Fruit fly (Drosophila melanogaster) whole organism, wandering third instar larva: ENCODE measurements around the gene CG12783.

Experiments used
- CG32264 ChIP-seq: fragments of 200-800 bp; sonication (Bioruptor generic); optimal IDR thresholded peaks from 2 replicates; lab custom pipeline; 2016; ENCODE audit warnings: missing biosample characterization, missing genetic modification characterization
- CG9705 ChIP-seq: fragments of 200-800 bp; sonication (Bioruptor generic); optimal IDR thresholded peaks from 2 replicates; lab custom pipeline; 2018; ENCODE audit warnings: missing biosample characterization, mild to moderate bottlenecking, missing genetic modification characterization
- CrebA ChIP-seq: fragments of 200-800 bp; sonication (Bioruptor generic); optimal IDR thresholded peaks from 2 replicates; lab custom pipeline; 2016; ENCODE audit warnings: missing biosample characterization, mild to moderate bottlenecking, missing genetic modification characterization, borderline replicate concordance
- Dfd ChIP-seq: fragments of >200 bp; optimal IDR thresholded peaks from 2 replicates; lab custom pipeline; 2017; ENCODE audit warnings: missing biosample characterization, missing genetic modification characterization
- Dif ChIP-seq: fragments of 200-275, 200-300 bp; sonication (Bioruptor generic); optimal IDR thresholded peaks from 2 replicates; lab custom pipeline; 2018; ENCODE audit warnings: missing biosample characterization, missing genetic modification characterization; ENCODE audit not compliant: partially characterized antibody
- GATAd ChIP-seq: sonication (Bioruptor generic); optimal IDR thresholded peaks from 2 replicates; lab custom pipeline; 2016; ENCODE audit warnings: missing biosample characterization, missing genetic modification characterization
- Hnf4 ChIP-seq: fragments of 200-800 bp; sonication (Bioruptor generic); optimal IDR thresholded peaks from 2 replicates; lab custom pipeline; 2016; ENCODE audit warnings: missing biosample characterization, mild to moderate bottlenecking, missing genetic modification characterization
- Hr83 ChIP-seq: fragments of 200-300 bp; sonication (Bioruptor generic); optimal IDR thresholded peaks from 2 replicates; lab custom pipeline; 2016; ENCODE audit warnings: missing biosample characterization, mild to moderate bottlenecking, missing genetic modification characterization, moderate library complexity; ENCODE audit not compliant: poor library complexity, severe bottlenecking
- Jra ChIP-seq: sonication (Bioruptor generic); optimal IDR thresholded peaks from 2 replicates; lab custom pipeline; 2016; ENCODE audit warnings: missing biosample characterization, missing genetic modification characterization
- Mio ChIP-seq: sonication (Bioruptor generic); optimal IDR thresholded peaks from 2 replicates; lab custom pipeline; 2016; ENCODE audit warnings: missing biosample characterization, missing genetic modification characterization
- N ChIP-seq: fragments of >200 bp; optimal IDR thresholded peaks from 2 replicates; lab custom pipeline; 2018; ENCODE audit warnings: missing biosample characterization, missing external identifiers, missing genetic modification characterization
- Sp1 ChIP-seq: fragments of 200-800 bp; sonication (Bioruptor generic); optimal IDR thresholded peaks from 3 replicates; lab custom pipeline; 2019; ENCODE audit warnings: missing biosample characterization, mild to moderate bottlenecking, missing genetic modification characterization, moderate library complexity
- Vsx2 ChIP-seq: fragments of 200-300, 225-300 bp; sonication (Bioruptor generic); optimal IDR thresholded peaks from 2 replicates; lab custom pipeline; 2018; ENCODE audit warnings: missing biosample characterization, missing genetic modification characterization; ENCODE audit not compliant: partially characterized antibody
- br ChIP-seq: fragments of 200-800 bp; sonication (Bioruptor generic); optimal IDR thresholded peaks from 2 replicates; lab custom pipeline; 2016; ENCODE audit warnings: missing biosample characterization, missing genetic modification characterization
- brk ChIP-seq: fragments of 200-800 bp; sonication (Bioruptor generic); optimal IDR thresholded peaks from 2 replicates; lab custom pipeline; 2016; ENCODE audit warnings: missing biosample characterization, mild to moderate bottlenecking, missing genetic modification characterization
- dl ChIP-seq, 2 experiments: fragments of 175-275, 200-275 bp in 1 of 2; fragments of 200-275 bp in 1 of 2; sonication (Bioruptor generic); optimal IDR thresholded peaks; lab custom pipeline; 2018; ENCODE audit warnings: mild to moderate bottlenecking in 2 of 2, missing biosample characterization in 2 of 2, missing genetic modification characterization in 2 of 2, moderate library complexity in 2 of 2; ENCODE audit not compliant: partially characterized antibody in 2 of 2, insufficient read depth in 1 of 2
- dmrt93B ChIP-seq: fragments of 200-800 bp; sonication (Bioruptor generic); optimal IDR thresholded peaks from 2 replicates; lab custom pipeline; 2018; ENCODE audit warnings: missing biosample characterization, mild to moderate bottlenecking, missing genetic modification characterization
- dsf ChIP-seq: sonication (Bioruptor generic); optimal IDR thresholded peaks from 2 replicates; lab custom pipeline; 2016; ENCODE audit warnings: missing biosample characterization, missing genetic modification characterization, borderline replicate concordance
- ey ChIP-seq: fragments of 200-800 bp; sonication (Bioruptor generic); optimal IDR thresholded peaks from 2 replicates; lab custom pipeline; 2016; ENCODE audit warnings: missing biosample characterization, missing genetic modification characterization
- foxo ChIP-seq, 2 experiments: fragments of 200-800 bp; sonication (Bioruptor generic); optimal IDR thresholded peaks; 2 replicates in 1 of 2; 3 replicates in 1 of 2; lab custom pipeline; 2016 to 2017; ENCODE audit warnings: missing biosample characterization in 2 of 2, missing genetic modification characterization in 2 of 2
- fru ChIP-seq: fragments of 200-800 bp; sonication (Bioruptor generic); optimal IDR thresholded peaks from 3 replicates; lab custom pipeline; 2016; ENCODE audit warnings: missing biosample characterization, mild to moderate bottlenecking, missing genetic modification characterization
- h ChIP-seq: fragments of 200-800 bp; sonication (Bioruptor generic); optimal IDR thresholded peaks from 3 replicates; lab custom pipeline; 2016; ENCODE audit warnings: missing biosample characterization, mild to moderate bottlenecking, missing genetic modification characterization
- jim ChIP-seq: fragments of 175-275, 200-325 bp; sonication (Bioruptor generic); optimal IDR thresholded peaks from 2 replicates; lab custom pipeline; 2016; ENCODE audit warnings: missing biosample characterization, mild to moderate bottlenecking, missing genetic modification characterization
- lola ChIP-seq: fragments of >200 bp; optimal IDR thresholded peaks from 2 replicates; lab custom pipeline; 2017; ENCODE audit warnings: missing biosample characterization, missing genetic modification characterization
- pan ChIP-seq: fragments of >200 bp; optimal IDR thresholded peaks from 2 replicates; lab custom pipeline; 2017
- psq ChIP-seq: fragments of 200-800 bp; sonication (Bioruptor generic); optimal IDR thresholded peaks from 3 replicates; lab custom pipeline; 2017; ENCODE audit warnings: missing biosample characterization, mild to moderate bottlenecking, missing genetic modification characterization, moderate library complexity
- rgr ChIP-seq: fragments of 200-800 bp; sonication (Bioruptor generic); optimal IDR thresholded peaks from 3 replicates; lab custom pipeline; 2016; ENCODE audit warnings: missing biosample characterization, mild to moderate bottlenecking, missing genetic modification characterization
- sage ChIP-seq: fragments of 200-800 bp; sonication (Bioruptor generic); optimal IDR thresholded peaks from 2 replicates; lab custom pipeline; 2016; ENCODE audit warnings: missing biosample characterization, mild to moderate bottlenecking, missing genetic modification characterization
- sv ChIP-seq: fragments of 200-800 bp; sonication (Bioruptor generic); optimal IDR thresholded peaks from 3 replicates; lab custom pipeline; 2016; ENCODE audit warnings: missing biosample characterization, missing genetic modification characterization
- usp ChIP-seq: fragments of >200 bp; optimal IDR thresholded peaks from 2 replicates; lab custom pipeline; 2017; ENCODE audit warnings: missing biosample characterization, missing genetic modification characterization
- woc ChIP-seq: sonication (Bioruptor generic); optimal IDR thresholded peaks from 2 replicates; lab custom pipeline; 2016; ENCODE audit warnings: missing biosample characterization, mild to moderate bottlenecking, missing genetic modification characterization

Gene CG12783

DNA sequence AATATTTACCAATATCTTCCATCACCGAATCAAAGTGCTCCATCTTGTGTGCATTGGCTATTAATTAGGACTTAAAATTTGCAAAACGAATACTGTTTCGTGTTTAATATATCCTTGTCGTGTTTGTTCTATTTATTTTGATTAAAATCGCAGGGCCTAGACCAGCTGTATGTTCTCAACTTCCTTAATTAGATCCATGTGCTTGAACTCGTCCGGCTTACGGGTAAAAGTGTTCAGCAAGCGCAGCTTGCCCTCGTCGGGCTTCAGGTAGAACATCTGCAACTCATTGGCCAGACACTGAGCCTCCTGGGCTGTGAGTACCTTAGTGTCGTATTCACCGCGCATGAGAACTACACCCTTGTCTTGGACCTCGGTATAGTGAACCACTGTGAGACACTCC, at the start of gene CG12783:
Gene CG12783, minus strand, starts transcription at position 101 of the 400 bp plus-strand sequence.
- no peak for TF ChIP-seq usp (GFP tag; lab: Kevin White, UChicago)
- no peak for TF ChIP-seq pan (lab: Kevin White, UChicago)
- no peak for TF ChIP-seq psq
- TF ChIP-seq sage (GFP tag; lab: Kevin White, UChicago) = no peak
- TF ChIP-seq Vsx2 (GFP tag; lab: Kevin White, UChicago) = no peak
- no peak for TF ChIP-seq Jra (GFP tag; lab: Kevin White, UChicago)
- TF ChIP-seq CG9705 (GFP tag; lab: Kevin White, UChicago) = no peak

DNA sequence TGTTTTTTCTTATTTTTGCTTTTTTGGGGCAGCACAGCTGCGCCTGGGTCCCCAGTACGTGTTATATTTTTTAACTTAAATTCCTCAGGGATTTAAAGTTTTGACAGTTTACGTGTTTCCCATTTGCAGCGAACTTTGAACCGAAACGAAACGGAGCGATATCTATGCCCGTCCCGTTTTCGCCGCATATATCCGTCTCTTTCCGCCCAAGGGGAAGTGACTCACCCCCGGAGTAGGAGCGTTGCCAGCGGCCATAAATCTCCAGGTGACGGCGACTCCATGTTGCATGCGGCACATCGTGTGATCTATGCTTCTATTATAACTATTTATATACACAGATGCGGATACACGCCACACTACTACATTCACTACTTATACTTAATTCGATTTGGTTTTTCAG, 48.5 kb upstream of the CG12783 start:
- no peak for TF ChIP-seq pan (lab: Kevin White, UChicago)
- no peak for TF ChIP-seq dsf (GFP tag; lab: Kevin White, UChicago)
- no peak for TF ChIP-seq psq
- TF ChIP-seq Mio (GFP tag; lab: Kevin White, UChicago) = no peak
- TF ChIP-seq Hr83 (GFP tag; lab: Kevin White, UChicago) = no peak

DNA sequence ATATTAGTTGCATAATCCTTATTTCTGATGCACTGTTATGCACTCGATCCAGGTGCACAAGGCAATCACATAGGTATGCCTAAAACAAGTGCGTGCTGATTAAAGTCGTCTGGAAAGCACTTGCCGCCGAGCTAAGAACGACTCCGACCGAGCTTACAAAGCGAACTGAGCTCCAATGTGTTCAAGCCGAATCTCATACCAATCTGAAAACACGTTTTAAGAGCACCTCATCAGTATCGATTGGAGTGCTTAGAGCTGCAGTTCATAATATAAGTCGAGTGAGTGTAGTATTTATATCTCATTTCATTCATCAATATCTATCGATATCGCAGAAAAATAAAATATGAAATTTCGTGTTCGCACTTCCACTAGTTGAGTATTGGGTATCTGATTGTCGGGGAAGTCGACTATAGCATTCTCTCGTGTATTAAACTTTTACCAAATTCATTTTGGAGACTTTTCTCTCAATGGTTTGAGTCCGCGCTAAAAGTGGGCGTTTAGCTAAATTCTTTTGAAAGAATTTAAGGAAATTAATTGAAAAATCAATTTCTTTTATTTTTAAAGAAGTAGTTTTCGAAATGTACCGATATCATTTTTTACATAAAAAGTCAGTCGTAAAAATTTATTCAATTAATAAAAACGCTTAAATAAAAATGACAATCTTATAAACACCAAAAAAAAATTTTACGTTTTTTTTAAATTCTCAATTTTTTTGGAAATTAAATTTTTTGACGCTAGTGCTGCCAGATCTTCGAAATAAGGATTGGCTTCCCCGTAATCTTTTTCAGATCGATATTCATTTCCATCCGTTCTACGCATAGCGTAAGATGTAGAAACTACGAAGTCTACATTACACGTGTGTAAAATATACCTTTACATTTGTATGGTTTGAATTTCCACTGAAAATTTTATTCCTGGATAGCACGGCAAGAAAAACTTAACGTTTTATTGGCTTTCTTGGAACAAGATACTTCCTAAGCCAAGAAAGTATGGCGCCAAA, 42.6 kb upstream of the CG12783 start, which contains the start of gene modSP:
Gene modSP, minus strand, starts transcription at position 169 of the 1,000 bp plus-strand sequence.
- peak; percentile 42 for TF ChIP-seq h
- no peak for TF ChIP-seq dsf (GFP tag; lab: Kevin White, UChicago)
- TF ChIP-seq foxo (GFP tag; optimal IDR thresholded peaks at IDR 0.05; lab: Kevin White, UChicago) = peak in 1 of 2 experiments; percentile 57
- no peak for TF ChIP-seq dl (GFP tag; optimal IDR thresholded peaks at IDR 0.05; lab: Kevin White, UChicago; ENCODE audit: insufficient read depth in 1 of 2, partially characterized antibody in 2 of 2)
- TF ChIP-seq Sp1 (GFP tag; lab: Kevin White, UChicago) = peak; percentile 13
- TF ChIP-seq jim (GFP tag; lab: Kevin White, UChicago) = no peak
- TF ChIP-seq dmrt93B (GFP tag; lab: Kevin White, UChicago) = no peak
- peak; percentile 60 for TF ChIP-seq fru (GFP tag; lab: Kevin White, UChicago)
- peak; percentile 58 for TF ChIP-seq Dif (GFP tag; lab: Kevin White, UChicago)
- TF ChIP-seq woc = peak; percentile 18
- TF ChIP-seq CrebA (GFP tag; lab: Kevin White, UChicago) = no peak
- TF ChIP-seq Dfd (GFP tag; lab: Kevin White, UChicago) = no peak
- peak; percentile 59 for TF ChIP-seq br (GFP tag; lab: Kevin White, UChicago)
- no peak for TF ChIP-seq CG9705 (GFP tag; lab: Kevin White, UChicago)
- TF ChIP-seq sv = no peak
- TF ChIP-seq lola = no peak
- no peak for TF ChIP-seq Mio (GFP tag; lab: Kevin White, UChicago)
- TF ChIP-seq CG32264 (GFP tag; lab: Kevin White, UChicago) = no peak
- TF ChIP-seq brk = no peak
- no peak for TF ChIP-seq sage (GFP tag; lab: Kevin White, UChicago)
- TF ChIP-seq usp (GFP tag; lab: Kevin White, UChicago) = no peak
- TF ChIP-seq ey (GFP tag; lab: Kevin White, UChicago) = peak; percentile 41
- TF ChIP-seq GATAd (GFP tag; lab: Kevin White, UChicago) = no peak
- TF ChIP-seq Jra (GFP tag; lab: Kevin White, UChicago) = no peak
- TF ChIP-seq Hnf4 = peak; percentile 7
- TF ChIP-seq N (GFP tag; lab: Kevin White, UChicago) = no peak
- TF ChIP-seq Vsx2 (GFP tag; lab: Kevin White, UChicago) = peak; percentile 74
- TF ChIP-seq rgr (GFP tag; lab: Kevin White, UChicago) = peak; percentile 49

DNA sequence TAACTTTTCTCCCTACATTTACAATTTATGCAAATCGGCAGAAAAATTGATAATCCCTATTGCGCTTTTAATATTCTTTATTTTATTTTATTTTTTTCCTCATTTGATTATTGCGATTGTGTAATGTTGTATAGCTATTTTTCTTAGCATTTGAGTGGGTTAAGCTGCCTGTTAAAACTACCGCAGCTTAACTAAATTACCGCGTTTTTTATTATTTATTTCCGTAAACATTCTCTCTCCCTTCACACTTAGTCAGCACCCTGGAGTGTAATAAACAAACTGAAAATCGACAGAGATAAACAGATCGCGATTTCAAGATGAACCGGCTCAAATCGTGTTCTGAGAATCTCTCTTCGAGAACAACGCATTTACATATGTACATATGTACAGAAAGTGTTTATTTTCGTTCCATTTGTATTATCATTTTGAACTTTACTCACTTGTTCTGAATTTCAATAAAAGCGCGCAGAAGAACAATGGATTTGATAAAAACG, 41.8 kb upstream of the CG12783 start:
- TF ChIP-seq br (GFP tag; lab: Kevin White, UChicago) (no peak), h (no peak), dmrt93B (GFP tag; lab: Kevin White, UChicago) (no peak), Sp1 (GFP tag; lab: Kevin White, UChicago) (no peak), fru (GFP tag; lab: Kevin White, UChicago) (no peak), CG32264 (GFP tag; lab: Kevin White, UChicago) (no peak), N (GFP tag; lab: Kevin White, UChicago) (no peak), rgr (GFP tag; lab: Kevin White, UChicago) (no peak), ey (GFP tag; lab: Kevin White, UChicago) (no peak), lola (no peak)
